Fruit fly (Drosophila melanogaster) whole organism, pupa: ENCODE data around the gene Pli.
A peak's percentile ranks its signal among the peaks of the same experiment; 100 is the strongest.

Experiments
- CG10348 ChIP-seq: fragments of 200-800 bp; sonication (Bioruptor generic); IDR thresholded peaks from 2 replicates; pipeline ENCODE4 v1.3.6; 2022; ENCODE audit warnings: missing biosample characterization, missing genetic modification characterization
- CG12605 ChIP-seq: fragments of 200-800 bp; sonication (Bioruptor generic); IDR thresholded peaks from 2 replicates; pipeline ENCODE4 v1.3.6; 2022; ENCODE audit warnings: missing biosample characterization, missing genetic modification characterization
- CG13204 ChIP-seq: fragments of 200-800 bp; sonication (Bioruptor generic); optimal IDR thresholded peaks from 2 replicates; lab custom pipeline; 2018; ENCODE audit warnings: missing biosample characterization, mild to moderate bottlenecking, missing genetic modification characterization, moderate library complexity
- CG14655 ChIP-seq: fragments of 200-800 bp; sonication (Bioruptor generic); optimal IDR thresholded peaks from 3 replicates; lab custom pipeline; 2017; ENCODE audit warnings: mild to moderate bottlenecking, missing biosample characterization, missing genetic modification reagents, missing genetic modification characterization
- CG15710 ChIP-seq: fragments of 200-800 bp; sonication (Bioruptor generic); optimal IDR thresholded peaks from 2 replicates; lab custom pipeline; 2018; ENCODE audit warnings: missing biosample characterization, mild to moderate bottlenecking, missing genetic modification characterization, moderate library complexity
- CG17806 ChIP-seq: fragments of 200-800 bp; sonication (Bioruptor generic); optimal IDR thresholded peaks from 2 replicates; lab custom pipeline; 2018; ENCODE audit warnings: missing biosample characterization, mild to moderate bottlenecking, missing genetic modification characterization, moderate library complexity
- CG32121 ChIP-seq: fragments of 200-800 bp; sonication (Bioruptor generic); IDR thresholded peaks from 2 replicates; pipeline ENCODE4 v1.3.6; 2022; ENCODE audit warnings: missing biosample characterization, missing genetic modification characterization
- CG34367 ChIP-seq: fragments of 200-800 bp; sonication (Bioruptor generic); optimal IDR thresholded peaks from 2 replicates; lab custom pipeline; 2018; ENCODE audit warnings: missing biosample characterization, mild to moderate bottlenecking, missing genetic modification characterization
- CG4496 ChIP-seq: fragments of 200-800 bp; sonication (Bioruptor generic); IDR thresholded peaks from 3 replicates; pipeline ENCODE4 v1.3.6; 2022; ENCODE audit warnings: missing biosample characterization, missing genetic modification characterization
- CG8159 ChIP-seq: fragments of 200-800 bp; sonication (Bioruptor generic); optimal IDR thresholded peaks from 3 replicates; lab custom pipeline; 2018; ENCODE audit warnings: missing biosample characterization, mild to moderate bottlenecking, missing genetic modification characterization, moderate library complexity
- CG8301 ChIP-seq: fragments of 200-800 bp; sonication (Bioruptor generic); optimal IDR thresholded peaks from 2 replicates; lab custom pipeline; 2018; ENCODE audit warnings: missing biosample characterization, mild to moderate bottlenecking, missing genetic modification characterization
- CG9948 ChIP-seq: fragments of 200-800 bp; sonication (Bioruptor generic); optimal IDR thresholded peaks from 2 replicates; lab custom pipeline; 2018; ENCODE audit warnings: missing biosample characterization, mild to moderate bottlenecking, missing genetic modification characterization, moderate library complexity
- D1 ChIP-seq: fragments of 200-800 bp; sonication (Bioruptor generic); optimal IDR thresholded peaks from 2 replicates; lab custom pipeline; 2018; ENCODE audit warnings: missing biosample characterization, mild to moderate bottlenecking, missing genetic modification characterization, moderate library complexity
- EcR ChIP-seq: fragments of 200-800 bp; sonication (Bioruptor generic); optimal IDR thresholded peaks from 3 replicates; lab custom pipeline; 2019; ENCODE audit warnings: missing biosample characterization, missing genetic modification characterization, mild to moderate bottlenecking, moderate library complexity, missing genetic modification reagents
- Ets98B ChIP-seq: fragments of 200-800 bp; sonication (Bioruptor generic); IDR thresholded peaks from 2 replicates; pipeline ENCODE4 v1.3.6; 2022; ENCODE audit warnings: missing biosample characterization, missing genetic modification characterization
- Pif1A ChIP-seq: fragments of 200-800 bp; sonication (Bioruptor generic); optimal IDR thresholded peaks from 3 replicates; lab custom pipeline; 2016; ENCODE audit warnings: missing biosample characterization, missing genetic modification characterization
- Pif1B ChIP-seq: fragments of 200-800 bp; sonication (Bioruptor generic); optimal IDR thresholded peaks from 3 replicates; lab custom pipeline; 2016; ENCODE audit warnings: missing biosample characterization, missing genetic modification characterization
- Snoo ChIP-seq: fragments of 200-800 bp; sonication (Bioruptor generic); optimal IDR thresholded peaks from 3 replicates; lab custom pipeline; 2017; ENCODE audit warnings: missing biosample characterization, mild to moderate bottlenecking, missing genetic modification characterization, inconsistent platforms
- fd96Ca ChIP-seq: fragments of 200-800 bp; sonication (Bioruptor generic); IDR thresholded peaks from 3 replicates; pipeline ENCODE4 v1.3.6; 2022; ENCODE audit warnings: missing biosample characterization, missing genetic modification characterization
- gl ChIP-seq: fragments of 200-800 bp; sonication (Bioruptor generic); optimal IDR thresholded peaks from 2 replicates; lab custom pipeline; 2018; ENCODE audit warnings: missing biosample characterization, mild to moderate bottlenecking, missing genetic modification characterization
- rn ChIP-seq: fragments of 200-800 bp; sonication (Bioruptor generic); IDR thresholded peaks from 2 replicates; pipeline ENCODE4 v1.3.6; 2022; ENCODE audit warnings: missing biosample characterization, missing genetic modification characterization

Gene Pli

dm6 chr3R:23928950-23929602, 39.2 kb upstream of the Pli start, which contains the start of the genes CG43998, CG43999 and CG31142:
Gene CG43998, minus strand, starts transcription at chr3R:23929000.
Gene CG43999, minus strand, starts transcription at chr3R:23929000.
Gene CG31142, plus strand, starts transcription at chr3R:23929243.
- TF ChIP-seq Snoo (tag; lab: Kevin White, UChicago) = peak; percentile 4
- no peak for TF ChIP-seq CG8301
- TF ChIP-seq, all 21 proteins: peak for 1

- TF ChIP-seq CG4496 (GFP tag; lab: Robert Waterston, UW) (0 out of 3 replicates have a peak, but pooled peaks have one; percentile 24), Ets98B (GFP tag; lab: Robert Waterston, UW) (no peak)
- TF ChIP-seq, all 21 proteins: peak for 1
Observed at dm6 chr3R:23927429-23927828, 37.6 kb upstream of the Pli start, which contains the start of gene CG13601. Gene CG13601, minus strand, starts transcription at chr3R:23927634.

DNA sequence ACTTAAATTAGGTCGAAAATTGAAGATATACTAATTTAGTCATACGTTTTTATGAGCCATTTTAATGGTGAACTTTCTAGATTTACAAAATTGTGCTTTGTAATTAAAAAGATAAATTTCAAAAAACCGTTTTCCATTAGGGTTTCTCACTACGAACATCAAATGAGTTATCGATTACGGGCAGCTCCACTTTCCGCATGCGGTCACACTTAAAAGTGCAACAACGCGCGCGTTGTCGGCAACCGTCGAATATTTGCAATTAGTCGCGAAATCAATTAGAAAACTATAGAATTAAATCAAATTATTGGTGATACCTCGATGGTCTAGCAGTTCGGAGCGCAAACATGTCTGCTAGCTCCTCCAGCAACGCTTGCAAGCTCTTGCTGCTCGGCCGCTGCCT, 34.3 kb upstream of the Pli start, which contains the start of gene Ndc1:
Gene Ndc1, plus strand, starts transcription at position 200 of the 400 bp plus-strand sequence.
- TF ChIP-seq CG14655 (GFP tag; lab: Kevin White, UChicago) (no peak), fd96Ca (no peak)
- TF ChIP-seq, all 21 proteins: peak for 0

DNA sequence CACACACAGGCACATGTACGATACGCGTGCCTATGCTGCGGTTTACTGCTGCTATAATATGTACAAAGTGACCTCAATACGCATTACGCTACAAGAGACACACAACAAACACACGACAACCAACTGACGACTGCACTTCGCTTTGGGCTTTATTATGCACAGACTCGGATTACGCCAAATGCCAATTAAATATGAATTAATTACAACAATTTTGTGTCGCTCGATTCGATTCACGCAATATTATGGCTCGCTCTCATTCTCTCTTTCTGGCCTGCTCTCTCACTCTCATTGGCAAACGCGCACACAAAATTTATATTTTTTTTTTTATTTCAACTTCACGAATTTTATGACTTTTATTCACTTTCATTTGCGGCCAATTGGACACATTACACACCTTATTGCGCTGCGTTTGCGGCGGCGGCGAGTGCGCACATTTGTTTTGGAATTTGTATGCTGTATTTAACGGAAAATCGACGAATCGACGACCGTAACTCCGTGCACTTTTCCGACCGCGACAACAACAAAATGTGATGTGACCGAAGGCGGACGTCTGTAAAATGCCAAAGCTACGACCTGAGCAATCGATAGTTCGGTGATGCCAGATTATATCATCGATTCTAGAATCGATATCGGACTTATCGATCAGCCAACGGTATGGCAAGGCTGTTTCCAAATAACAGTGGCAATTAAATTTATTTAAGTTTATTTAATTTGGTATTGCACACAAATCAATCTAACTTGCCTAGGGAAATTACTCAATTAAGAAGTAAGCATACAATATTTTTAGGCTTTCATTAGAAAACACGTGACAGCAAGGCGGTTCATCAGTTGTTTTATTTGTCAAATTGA, 32.9 kb upstream of the Pli start, which contains the start of the genes sba and CG31141:
Gene sba, minus strand, starts transcription at position 472 of the 849 bp plus-strand sequence.
Gene CG31141, plus strand, starts transcription at position 799 of the 849 bp plus-strand sequence.
- TF ChIP-seq CG17806 (tag; lab: Kevin White, UChicago) (no peak), CG9948 (tag; lab: Kevin White, UChicago) (no peak), fd96Ca (no peak), CG8301 (no peak), rn (no peak), CG15710 (tag; lab: Kevin White, UChicago) (no peak), Pif1B (GFP tag; lab: Kevin White, UChicago) (no peak), Ets98B (GFP tag; lab: Robert Waterston, UW) (peak; percentile 58), gl (tag; lab: Kevin White, UChicago) (peak; percentile 36), CG32121 (no peak), CG4496 (GFP tag; lab: Robert Waterston, UW) (peak; percentile 55; the same call in 2 of the 3 replicates), CG8159 (peak; percentile 46), CG34367 (tag; lab: Kevin White, UChicago) (no peak), CG10348 (GFP tag; lab: Robert Waterston, UW) (no peak), CG12605 (GFP tag; lab: Robert Waterston, UW) (peak; percentile 57; the same call in 1 of the 2 replicates), EcR (GFP tag; lab: Kevin White, UChicago) (peak; percentile 24), CG13204 (GFP tag; lab: Kevin White, UChicago) (no peak), Snoo (tag; lab: Kevin White, UChicago) (peak; percentile 4), CG14655 (GFP tag; lab: Kevin White, UChicago) (no peak), D1 (no peak), Pif1A (no peak)
- TF ChIP-seq, all 21 proteins: peak for 7

DNA sequence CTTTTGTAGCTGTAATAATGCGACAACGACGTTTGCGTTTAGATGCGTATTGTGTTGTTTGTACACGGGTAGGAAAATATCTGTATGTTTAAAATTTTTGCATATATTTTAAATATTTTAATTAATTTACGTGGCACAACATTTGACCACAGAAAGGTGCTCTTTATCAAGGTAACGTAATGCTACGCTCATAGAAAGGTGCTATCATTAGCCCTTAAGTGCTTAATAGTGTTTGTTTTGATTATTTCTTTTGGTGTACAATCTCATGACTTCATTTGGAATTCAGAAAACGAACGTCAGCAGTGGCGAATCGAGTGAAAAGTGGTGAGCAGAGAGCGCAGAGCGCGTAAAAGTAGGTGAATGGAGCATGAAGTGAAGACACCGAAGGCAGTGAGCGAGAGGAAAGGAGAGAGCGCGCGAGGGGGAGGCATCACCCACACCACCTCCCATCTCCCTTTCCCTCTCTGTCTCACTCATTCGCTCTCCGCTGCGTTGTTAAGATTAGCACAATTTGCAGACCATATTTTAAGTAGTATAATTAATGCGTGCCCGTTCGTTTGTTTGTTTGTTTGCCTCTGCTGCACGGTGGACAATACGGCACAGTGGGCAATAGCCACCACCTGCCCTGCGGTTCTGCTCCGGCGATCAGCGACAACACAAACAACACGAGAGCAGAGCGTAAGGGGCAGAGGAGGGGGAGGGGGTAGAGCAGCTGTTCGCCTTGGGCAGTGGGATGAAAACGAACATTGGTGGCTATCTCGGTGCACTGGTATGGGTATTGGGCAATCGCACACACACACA, 32.0 kb upstream of the Pli start:
- peak; percentile 79 for TF ChIP-seq Ets98B (GFP tag; lab: Robert Waterston, UW)
- TF ChIP-seq CG8159 = peak; percentile 53
- TF ChIP-seq Pif1A = peak; percentile 62
- TF ChIP-seq CG10348 (GFP tag; lab: Robert Waterston, UW) = no peak
- TF ChIP-seq CG4496 (GFP tag; lab: Robert Waterston, UW) = peak; percentile 68; the same call in 2 of the 3 replicates
- peak; percentile 50 for TF ChIP-seq Pif1B (GFP tag; lab: Kevin White, UChicago)
- no peak for TF ChIP-seq CG12605 (GFP tag; lab: Robert Waterston, UW)
- TF ChIP-seq CG8301 = peak; percentile 60
- no peak for TF ChIP-seq gl (tag; lab: Kevin White, UChicago)
- peak; percentile 63; the same call in 1 of the 3 replicates for TF ChIP-seq fd96Ca
- no peak for TF ChIP-seq D1
- TF ChIP-seq rn = 0 out of 2 replicates have a peak, but pooled peaks have one; percentile 36
- TF ChIP-seq CG17806 (tag; lab: Kevin White, UChicago) = peak; percentile 70
- TF ChIP-seq CG9948 (tag; lab: Kevin White, UChicago) = peak; percentile 57
- TF ChIP-seq CG13204 (GFP tag; lab: Kevin White, UChicago) = peak; percentile 31
- TF ChIP-seq CG15710 (tag; lab: Kevin White, UChicago) = peak; percentile 44
- peak; percentile 70 for TF ChIP-seq CG32121
- peak; percentile 38 for TF ChIP-seq EcR (GFP tag; lab: Kevin White, UChicago)
